Fruit fly (Drosophila melanogaster) whole organism, adult: ENCODE data around the gene CkIIalpha-i1.

Experiments
- CG11617 ChIP-seq: fragments of 200-800 bp; sonication (Bioruptor generic); optimal IDR thresholded peaks from 2 replicates; lab custom pipeline; 2017; ENCODE audit warnings: mild to moderate bottlenecking, missing biosample characterization, missing genetic modification reagents, missing genetic modification characterization
- CG12768 ChIP-seq: fragments of 200-800 bp; sonication (Bioruptor generic); optimal IDR thresholded peaks from 2 replicates; lab custom pipeline; 2017; ENCODE audit warnings: missing biosample characterization, missing genetic modification characterization, mild to moderate bottlenecking, moderate library complexity, missing genetic modification reagents
- CG14711 ChIP-seq: fragments of 200-800 bp; sonication (Bioruptor generic); optimal IDR thresholded peaks from 2 replicates; lab custom pipeline; 2018; ENCODE audit warnings: missing biosample characterization, mild to moderate bottlenecking, missing genetic modification characterization, moderate library complexity
- CG1620 ChIP-seq: fragments of 200-800 bp; sonication (Bioruptor generic); optimal IDR thresholded peaks from 2 replicates; lab custom pipeline; 2016; ENCODE audit warnings: missing biosample characterization, missing genetic modification characterization
- CG33017 ChIP-seq: fragments of 200-800 bp; sonication (Bioruptor generic); optimal IDR thresholded peaks from 2 replicates; lab custom pipeline; 2018; ENCODE audit warnings: missing biosample characterization, mild to moderate bottlenecking, missing genetic modification characterization, moderate library complexity
- CG5204 ChIP-seq: fragments of 200-800 bp; sonication (Bioruptor generic); optimal IDR thresholded peaks from 2 replicates; lab custom pipeline; 2016; ENCODE audit warnings: missing biosample characterization, missing genetic modification characterization
- CG7045 ChIP-seq: fragments of 200-800 bp; sonication (Bioruptor generic); optimal IDR thresholded peaks from 2 replicates; lab custom pipeline; 2017; ENCODE audit warnings: missing biosample characterization, mild to moderate bottlenecking, missing genetic modification characterization
- CG7101 ChIP-seq: fragments of 200-800 bp; sonication (Bioruptor generic); optimal IDR thresholded peaks from 2 replicates; lab custom pipeline; 2018; ENCODE audit warnings: missing biosample characterization, mild to moderate bottlenecking, missing genetic modification characterization, moderate library complexity
- Clk ChIP-seq: fragments of 200-800 bp; sonication (Bioruptor generic); optimal IDR thresholded peaks from 2 replicates; lab custom pipeline; 2017; ENCODE audit warnings: missing biosample characterization, missing genetic modification characterization
- Crg-1 ChIP-seq: fragments of 200-800 bp; sonication (Bioruptor generic); optimal IDR thresholded peaks from 2 replicates; lab custom pipeline; 2016; ENCODE audit warnings: missing biosample characterization, missing genetic modification characterization
- Hr96 ChIP-seq: fragments of 200-800 bp; sonication (Bioruptor generic); optimal IDR thresholded peaks from 2 replicates; lab custom pipeline; 2016; ENCODE audit warnings: missing biosample characterization, missing genetic modification characterization
- Mnt ChIP-seq: fragments of 200-800 bp; sonication (Bioruptor generic); optimal IDR thresholded peaks from 2 replicates; lab custom pipeline; 2016; ENCODE audit warnings: missing biosample characterization, mild to moderate bottlenecking, missing genetic modification characterization
- bab1 ChIP-seq: fragments of 200-800 bp; sonication (Bioruptor generic); optimal IDR thresholded peaks from 3 replicates; lab custom pipeline; 2019; ENCODE audit warnings: missing biosample characterization, mild to moderate bottlenecking, missing genetic modification characterization, moderate library complexity
- cic ChIP-seq: fragments of 200-800 bp; sonication (Bioruptor generic); optimal IDR thresholded peaks from 2 replicates; lab custom pipeline; 2017; ENCODE audit warnings: missing biosample characterization, mild to moderate bottlenecking, missing genetic modification characterization, moderate library complexity
- cnc ChIP-seq, 2 experiments: fragments of >200 bp; optimal IDR thresholded peaks; 2 replicates each; lab custom pipeline; 2017
- kay ChIP-seq: fragments of 200-800 bp; sonication (Bioruptor generic); peaks from one replicate; lab custom pipeline; 2016; ENCODE audit warnings: missing biosample characterization, missing genetic modification characterization, borderline replicate concordance
- ovo ChIP-seq: fragments of 200-800 bp; sonication (Bioruptor generic); optimal IDR thresholded peaks from 2 replicates; lab custom pipeline; 2016; ENCODE audit warnings: missing biosample characterization, missing genetic modification characterization
- pad ChIP-seq: fragments of 200-800 bp; sonication (Bioruptor generic); optimal IDR thresholded peaks from 3 replicates; lab custom pipeline; 2017; ENCODE audit warnings: missing biosample characterization, missing genetic modification characterization, mild to moderate bottlenecking, moderate library complexity, missing genetic modification reagents
- tj ChIP-seq: fragments of 200-800 bp; sonication (Bioruptor generic); optimal IDR thresholded peaks from 3 replicates; lab custom pipeline; 2017; ENCODE audit warnings: missing biosample characterization, mild to moderate bottlenecking, missing genetic modification characterization, moderate library complexity
- toe ChIP-seq: fragments of 200-800 bp; sonication (Bioruptor generic); optimal IDR thresholded peaks from 2 replicates; lab custom pipeline; 2016; ENCODE audit warnings: missing biosample characterization, missing genetic modification characterization

The CkIIalpha-i1 gene

dm6 chr3L:15826985-15827635, 10.3 kb downstream of the CkIIalpha-i1 start:
- TF ChIP-seq tj (GFP tag; lab: Kevin White, UChicago) = peak; percentile 63
- TF ChIP-seq pad = peak; percentile 73
- TF ChIP-seq cic (GFP tag; lab: Kevin White, UChicago) = peak; percentile 29
- TF ChIP-seq Mnt (GFP tag; lab: Kevin White, UChicago) = peak; percentile 67
- peak; percentile 58 for TF ChIP-seq kay (GFP tag; lab: Kevin White, UChicago)
- peak; percentile 84 for TF ChIP-seq CG5204
- peak; percentile 73 for TF ChIP-seq CG14711 (tag; lab: Kevin White, UChicago)
- peak; percentile 47 for TF ChIP-seq Crg-1 (GFP tag; lab: Kevin White, UChicago)
- no peak for TF ChIP-seq ovo
- peak; percentile 88 for TF ChIP-seq CG7045 (GFP tag; lab: Kevin White, UChicago)
- peak; percentile 84 for TF ChIP-seq bab1
- TF ChIP-seq Clk (GFP tag; lab: Kevin White, UChicago) = peak; percentile 18
- TF ChIP-seq CG33017 (tag; lab: Kevin White, UChicago) = peak; percentile 91
- TF ChIP-seq Hr96 (GFP tag; lab: Kevin White, UChicago) = no peak
- no peak for TF ChIP-seq cnc (optimal IDR thresholded peaks at IDR 0.05; lab: Kevin White, UChicago)
- peak; percentile 95 for TF ChIP-seq CG7101 (tag; lab: Kevin White, UChicago)
- TF ChIP-seq CG1620 (GFP tag; lab: Kevin White, UChicago) = peak; percentile 70
- TF ChIP-seq CG11617 = peak; percentile 96
- peak; percentile 89 for TF ChIP-seq CG12768 (GFP tag; lab: Kevin White, UChicago)
- TF ChIP-seq toe (GFP tag; lab: Kevin White, UChicago) = peak; percentile 60

dm6 chr3L:15832146-15832545, 15.4 kb downstream of the CkIIalpha-i1 start, which contains the start of gene CG12713:
CG12713 (plus strand) TSS chr3L:15832464.
- TF ChIP-seq ovo (peak; percentile 7), pad (peak; percentile 11), Hr96 (GFP tag; lab: Kevin White, UChicago) (no peak), toe (GFP tag; lab: Kevin White, UChicago) (peak; percentile 6), CG12768 (GFP tag; lab: Kevin White, UChicago) (no peak), CG7045 (GFP tag; lab: Kevin White, UChicago) (no peak), CG7101 (tag; lab: Kevin White, UChicago) (no peak), bab1 (peak; percentile 24), CG33017 (tag; lab: Kevin White, UChicago) (no peak), kay (GFP tag; lab: Kevin White, UChicago) (no peak), CG14711 (tag; lab: Kevin White, UChicago) (peak; percentile 38), cic (GFP tag; lab: Kevin White, UChicago) (no peak)

DNA sequence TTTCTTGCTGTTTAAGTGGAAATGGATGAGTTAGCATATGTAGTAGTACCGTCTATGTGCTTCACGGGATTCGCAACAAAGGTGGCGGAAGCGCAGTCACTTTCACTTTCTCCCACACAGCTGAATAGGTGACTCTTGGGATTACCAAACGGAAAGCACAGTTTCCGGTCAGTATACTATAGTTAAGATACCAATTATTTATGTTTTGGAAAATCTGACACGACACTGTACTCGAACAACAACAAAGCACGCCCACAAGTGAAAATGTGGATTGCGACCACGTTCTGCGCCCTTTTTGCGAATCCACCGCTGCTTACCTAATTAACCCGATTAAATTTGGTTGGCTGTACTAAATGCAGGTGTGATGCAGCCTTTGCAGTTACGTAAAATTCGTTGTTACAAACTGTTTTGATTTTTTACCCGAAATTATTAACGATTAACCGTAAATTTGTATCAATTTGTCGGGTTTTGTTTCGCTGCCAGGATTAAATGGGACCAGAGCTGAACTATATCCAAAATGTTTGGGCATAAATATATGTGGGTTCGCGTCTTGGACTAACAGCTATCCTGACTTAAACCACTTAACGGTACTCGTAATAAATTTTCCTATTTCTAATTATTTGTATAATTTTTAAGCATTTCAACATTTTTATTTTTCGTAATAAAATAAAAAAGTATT, 18.2 kb downstream of the CkIIalpha-i1 start, which contains the start of gene CG18081:
TSS of gene CG18081 (minus strand) at position 512 of the 679 bp plus-strand sequence.
- TF ChIP-seq CG33017 (tag; lab: Kevin White, UChicago) (no peak), Hr96 (GFP tag; lab: Kevin White, UChicago) (no peak), ovo (peak; percentile 78), Mnt (GFP tag; lab: Kevin White, UChicago) (peak; percentile 42), bab1 (peak; percentile 19)

DNA sequence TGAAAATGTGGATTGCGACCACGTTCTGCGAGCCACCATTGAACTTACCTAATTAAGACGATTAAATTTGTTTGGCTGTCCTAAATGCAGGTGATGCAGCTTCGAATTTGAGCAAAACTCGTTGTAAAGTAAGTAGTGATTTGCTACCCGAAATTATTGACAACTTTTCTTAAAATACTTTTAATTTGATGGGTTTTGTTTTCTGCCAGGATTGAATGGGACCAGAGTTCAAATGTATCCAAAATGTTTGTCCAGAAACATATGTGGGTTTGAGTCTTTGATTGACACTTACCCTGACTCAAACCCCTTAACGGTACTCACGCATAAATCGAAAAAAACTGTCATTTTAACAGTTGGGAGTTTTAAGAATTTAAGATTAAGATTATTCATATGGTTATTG, 20.4 kb downstream of the CkIIalpha-i1 start, which contains the start of gene CG15715:
TSS of gene CG15715 (minus strand) at position 274 of the 400 bp plus-strand sequence.
- TF ChIP-seq kay (GFP tag; lab: Kevin White, UChicago) = no peak
- no peak for TF ChIP-seq Hr96 (GFP tag; lab: Kevin White, UChicago)
- no peak for TF ChIP-seq CG1620 (GFP tag; lab: Kevin White, UChicago)
- TF ChIP-seq CG7045 (GFP tag; lab: Kevin White, UChicago) = no peak
- TF ChIP-seq tj (GFP tag; lab: Kevin White, UChicago) = no peak
- TF ChIP-seq Mnt (GFP tag; lab: Kevin White, UChicago) = peak; percentile 42
- no peak for TF ChIP-seq Clk (GFP tag; lab: Kevin White, UChicago)
- TF ChIP-seq bab1 = peak; percentile 55
- TF ChIP-seq ovo = peak; percentile 78
- no peak for TF ChIP-seq Crg-1 (GFP tag; lab: Kevin White, UChicago)
- no peak for TF ChIP-seq pad
- no peak for TF ChIP-seq toe (GFP tag; lab: Kevin White, UChicago)
- TF ChIP-seq cnc (optimal IDR thresholded peaks at IDR 0.05; lab: Kevin White, UChicago) = no peak
- TF ChIP-seq CG11617 = no peak
- no peak for TF ChIP-seq CG33017 (tag; lab: Kevin White, UChicago)
- no peak for TF ChIP-seq CG14711 (tag; lab: Kevin White, UChicago)
- no peak for TF ChIP-seq CG12768 (GFP tag; lab: Kevin White, UChicago)
- no peak for TF ChIP-seq cic (GFP tag; lab: Kevin White, UChicago)

- TF ChIP-seq ovo (no peak), CG12768 (GFP tag; lab: Kevin White, UChicago) (no peak), toe (GFP tag; lab: Kevin White, UChicago) (no peak), cnc (optimal IDR thresholded peaks at IDR 0.05; lab: Kevin White, UChicago) (no peak), CG14711 (tag; lab: Kevin White, UChicago) (no peak), CG5204 (no peak), cic (GFP tag; lab: Kevin White, UChicago) (no peak), Crg-1 (GFP tag; lab: Kevin White, UChicago) (no peak)
Measured at dm6 chr3L:15843962-15844361, 27.2 kb downstream of the CkIIalpha-i1 start, which contains the start of gene meru. meru (minus strand) TSS chr3L:15844062.
